Fruit fly (Drosophila melanogaster) whole organism, adult: ENCODE data around the gene CG14507.

ENCODE experiments used
- CG11617 ChIP-seq: fragments of 200-800 bp; sonication (Bioruptor generic); optimal IDR thresholded peaks from 2 replicates; lab custom pipeline; 2017; ENCODE audit warnings: mild to moderate bottlenecking, missing biosample characterization, missing genetic modification reagents, missing genetic modification characterization
- CG14711 ChIP-seq: fragments of 200-800 bp; sonication (Bioruptor generic); optimal IDR thresholded peaks from 2 replicates; lab custom pipeline; 2018; ENCODE audit warnings: missing biosample characterization, mild to moderate bottlenecking, missing genetic modification characterization, moderate library complexity
- CG1620 ChIP-seq: fragments of 200-800 bp; sonication (Bioruptor generic); optimal IDR thresholded peaks from 2 replicates; lab custom pipeline; 2016; ENCODE audit warnings: missing biosample characterization, missing genetic modification characterization
- CG33017 ChIP-seq: fragments of 200-800 bp; sonication (Bioruptor generic); optimal IDR thresholded peaks from 2 replicates; lab custom pipeline; 2018; ENCODE audit warnings: missing biosample characterization, mild to moderate bottlenecking, missing genetic modification characterization, moderate library complexity
- CG5204 ChIP-seq: fragments of 200-800 bp; sonication (Bioruptor generic); optimal IDR thresholded peaks from 2 replicates; lab custom pipeline; 2016; ENCODE audit warnings: missing biosample characterization, missing genetic modification characterization
- CG7045 ChIP-seq: fragments of 200-800 bp; sonication (Bioruptor generic); optimal IDR thresholded peaks from 2 replicates; lab custom pipeline; 2017; ENCODE audit warnings: missing biosample characterization, mild to moderate bottlenecking, missing genetic modification characterization
- Clk ChIP-seq: fragments of 200-800 bp; sonication (Bioruptor generic); optimal IDR thresholded peaks from 2 replicates; lab custom pipeline; 2017; ENCODE audit warnings: missing biosample characterization, missing genetic modification characterization
- Crg-1 ChIP-seq: fragments of 200-800 bp; sonication (Bioruptor generic); optimal IDR thresholded peaks from 2 replicates; lab custom pipeline; 2016; ENCODE audit warnings: missing biosample characterization, missing genetic modification characterization
- Mnt ChIP-seq: fragments of 200-800 bp; sonication (Bioruptor generic); optimal IDR thresholded peaks from 2 replicates; lab custom pipeline; 2016; ENCODE audit warnings: missing biosample characterization, mild to moderate bottlenecking, missing genetic modification characterization
- cnc ChIP-seq, 2 experiments: fragments of >200 bp; optimal IDR thresholded peaks; 2 replicates each; lab custom pipeline; 2017
- pad ChIP-seq: fragments of 200-800 bp; sonication (Bioruptor generic); optimal IDR thresholded peaks from 3 replicates; lab custom pipeline; 2017; ENCODE audit warnings: missing biosample characterization, missing genetic modification characterization, mild to moderate bottlenecking, moderate library complexity, missing genetic modification reagents
- tj ChIP-seq: fragments of 200-800 bp; sonication (Bioruptor generic); optimal IDR thresholded peaks from 3 replicates; lab custom pipeline; 2017; ENCODE audit warnings: missing biosample characterization, mild to moderate bottlenecking, missing genetic modification characterization, moderate library complexity
- toe ChIP-seq: fragments of 200-800 bp; sonication (Bioruptor generic); optimal IDR thresholded peaks from 2 replicates; lab custom pipeline; 2016; ENCODE audit warnings: missing biosample characterization, missing genetic modification characterization

Gene CG14507

dm6 chr3R:29190984-29191383 is 36.5 kb downstream of the CG14507 start:
- TF ChIP-seq Clk (GFP tag; lab: Kevin White, UChicago): no peak
- no peak for TF ChIP-seq Mnt (GFP tag; lab: Kevin White, UChicago)
- TF ChIP-seq CG11617 (GFP tag; lab: Kevin White, UChicago): no peak
- no peak for TF ChIP-seq toe (GFP tag; lab: Kevin White, UChicago)
- TF ChIP-seq CG33017 (tag; lab: Kevin White, UChicago): no peak
- no peak for TF ChIP-seq Crg-1 (GFP tag; lab: Kevin White, UChicago)
- TF ChIP-seq CG5204 (GFP tag; lab: Kevin White, UChicago): no peak
- TF ChIP-seq CG14711 (tag; lab: Kevin White, UChicago): no peak
- no peak for TF ChIP-seq CG7045 (GFP tag; lab: Kevin White, UChicago)
- no peak for TF ChIP-seq CG1620 (GFP tag; lab: Kevin White, UChicago)
- no peak for TF ChIP-seq pad (GFP tag; lab: Kevin White, UChicago)
- no peak for TF ChIP-seq tj (GFP tag; lab: Kevin White, UChicago)
- no peak for TF ChIP-seq cnc (optimal IDR thresholded peaks at IDR 0.05; lab: Kevin White, UChicago)
